Fruit fly (Drosophila melanogaster): ENCODE data around the gene CG9922.

Gene CG9922

dm6 chr3R:14012478-14013146 is 23.6 kb downstream of the CG9922 start (continued):
- peak; percentile 86 for TF ChIP-seq CG11085 (GFP tag; IDR thresholded peaks at IDR 0.05)
- TF ChIP-seq Gug (GFP tag; IDR thresholded peaks at IDR 0.05): peak; percentile 94
- TF ChIP-seq kah (GFP tag; optimal IDR thresholded peaks at IDR 0.05): peak; percentile 77
- no peak for TF ChIP-seq hkb (optimal IDR thresholded peaks at IDR 0.05)
- TF ChIP-seq hkb (GFP tag; IDR thresholded peaks at IDR 0.05): peak; percentile 96
- TF ChIP-seq chn (GFP tag; optimal IDR thresholded peaks at IDR 0.05): peak; percentile 82
- TF ChIP-seq CG31441 (GFP tag; IDR thresholded peaks at IDR 0.05): peak; percentile 91
- peak; percentile 89 for TF ChIP-seq slbo (GFP tag; IDR thresholded peaks at IDR 0.05)
- TF ChIP-seq Dbx (GFP tag; IDR thresholded peaks at IDR 0.05): peak; percentile 89
- peak; percentile 95 for TF ChIP-seq H15 (GFP tag; IDR thresholded peaks at IDR 0.05)
- peak; percentile 79 for TF ChIP-seq CG16863 (GFP tag; optimal IDR thresholded peaks at IDR 0.05)
- peak; percentile 84 for TF ChIP-seq Atf-2 (GFP tag; optimal IDR thresholded peaks at IDR 0.05)
- TF ChIP-seq Mes4 (GFP tag; optimal IDR thresholded peaks at IDR 0.05): peak; percentile 71
- TF ChIP-seq CG18764 (GFP tag; optimal IDR thresholded peaks at IDR 0.05): peak; percentile 94
- peak; percentile 94 for TF ChIP-seq CG3726 (GFP tag; IDR thresholded peaks at IDR 0.05)
- TF ChIP-seq CG4424 (GFP tag; optimal IDR thresholded peaks at IDR 0.05): peak; percentile 97
- TF ChIP-seq nom (GFP tag; optimal IDR thresholded peaks at IDR 0.05): peak; percentile 88
- peak; percentile 87 for TF ChIP-seq sr (GFP tag; IDR thresholded peaks at IDR 0.05)
- TF ChIP-seq Hr39 (optimal IDR thresholded peaks at IDR 0.05): no peak
- peak; percentile 92 for TF ChIP-seq dan (GFP tag; IDR thresholded peaks at IDR 0.05)
- TF ChIP-seq CG4617 (GFP tag; optimal IDR thresholded peaks at IDR 0.05; ENCODE audit: borderline replicate concordance): peak; percentile 8
- TF ChIP-seq emc (GFP tag; optimal IDR thresholded peaks at IDR 0.05): peak; percentile 67
- peak; percentile 97 for TF ChIP-seq dysf (GFP tag; IDR thresholded peaks at IDR 0.05)
- peak; percentile 91 for TF ChIP-seq CG1233 (GFP tag; optimal IDR thresholded peaks at IDR 0.05)
- peak; percentile 82 for TF ChIP-seq gsb-n (tag; optimal IDR thresholded peaks at IDR 0.05)
- peak; percentile 55 for TF ChIP-seq Myb (GFP tag; optimal IDR thresholded peaks at IDR 0.05)
- peak; percentile 79 for TF ChIP-seq CG12659 (GFP tag; optimal IDR thresholded peaks at IDR 0.05)
- TF ChIP-seq CG6854 (GFP tag; optimal IDR thresholded peaks at IDR 0.05): peak; percentile 80
- no peak for TF ChIP-seq CG12299 (tag; optimal IDR thresholded peaks at IDR 0.05)
- TF ChIP-seq seq (GFP tag; IDR thresholded peaks at IDR 0.05): peak; percentile 87
- TF ChIP-seq pita (GFP tag; optimal IDR thresholded peaks at IDR 0.05): no peak
- TF ChIP-seq bcd (GFP tag; optimal IDR thresholded peaks at IDR 0.05): peak; percentile 93
- peak; percentile 94 for TF ChIP-seq sens-2 (GFP tag; IDR thresholded peaks at IDR 0.05)
- peak; percentile 93 for TF ChIP-seq HHEX (GFP tag; optimal IDR thresholded peaks at IDR 0.05)
- TF ChIP-seq nmo (GFP tag; optimal IDR thresholded peaks at IDR 0.05): peak; percentile 87
- TF ChIP-seq TFAM (GFP tag; optimal IDR thresholded peaks at IDR 0.05): peak; percentile 85
- peak; percentile 97 for TF ChIP-seq Rfx (GFP tag; IDR thresholded peaks at IDR 0.05)
- peak; percentile 65 for TF ChIP-seq her (GFP tag; optimal IDR thresholded peaks at IDR 0.05)
- TF ChIP-seq CG15073 (GFP tag; optimal IDR thresholded peaks at IDR 0.05): no peak
- TF ChIP-seq CG11723 (GFP tag; optimal IDR thresholded peaks at IDR 0.05): peak; percentile 42
- peak; percentile 94 for TF ChIP-seq ken (GFP tag; IDR thresholded peaks at IDR 0.05)
- TF ChIP-seq caup (GFP tag; optimal IDR thresholded peaks at IDR 0.05; ENCODE audit: severe bottlenecking): peak; percentile 80
- TF ChIP-seq CG17568 (GFP tag; optimal IDR thresholded peaks at IDR 0.05): peak; percentile 47
- TF ChIP-seq CG3407 (GFP tag; optimal IDR thresholded peaks at IDR 0.05): peak; percentile 55
- TF ChIP-seq CG7928 (GFP tag; optimal IDR thresholded peaks at IDR 0.05): peak; percentile 54
- peak; percentile 97 for TF ChIP-seq Ptx1 (GFP tag; IDR thresholded peaks at IDR 0.05)
- TF ChIP-seq cad (GFP tag; optimal IDR thresholded peaks at IDR 0.05): no peak
- TF ChIP-seq HLH4C (GFP tag; IDR thresholded peaks at IDR 0.05; ENCODE audit: partially characterized antibody): peak; percentile 43; the same call in 1 of the 3 replicates
- peak; percentile 92 for TF ChIP-seq CG6254 (GFP tag; optimal IDR thresholded peaks at IDR 0.05)
- TF ChIP-seq so (GFP tag; IDR thresholded peaks at IDR 0.05): peak; percentile 95
- TF ChIP-seq chinmo (GFP tag; IDR thresholded peaks at IDR 0.05; ENCODE audit: partially characterized antibody): 0 out of 4 replicates have a peak, but pooled peaks have one; percentile 6
